Fruit fly (Drosophila melanogaster): ENCODE results near the gene Usp12-46.

Gene Usp12-46

DNA sequence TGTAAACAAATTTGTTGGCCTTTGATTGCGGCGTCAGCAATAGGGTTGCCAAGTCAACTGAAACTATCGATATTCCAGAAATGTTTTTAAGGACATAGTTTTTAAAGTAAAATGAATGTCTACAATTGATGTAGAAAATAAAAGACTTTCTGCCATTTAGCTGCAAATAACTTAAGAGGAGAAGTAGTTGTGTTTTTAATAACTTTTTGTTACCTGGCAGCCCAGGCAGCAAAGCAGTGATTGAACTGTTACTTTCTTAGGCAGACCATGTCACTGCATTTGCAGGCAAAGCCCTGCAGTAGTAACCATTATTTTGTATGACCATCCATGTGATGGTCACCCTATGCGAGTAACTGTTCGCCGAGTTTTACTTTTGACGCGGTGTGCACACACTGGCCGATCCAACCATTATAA, at the start of gene Usp12-46, which contains the start of the genes rumi and CG7029:
TSS of gene Usp12-46 (plus strand) at position 368 of the 414 bp plus-strand sequence.
TSS of gene rumi (minus strand) at position 64 of the 414 bp plus-strand sequence.
TSS of gene CG7029 (plus strand) at position 368 of the 414 bp plus-strand sequence.
- TF ChIP-seq CG12605 (GFP tag; IDR thresholded peaks at IDR 0.05) (peak; percentile 56), D1 (tag; optimal IDR thresholded peaks at IDR 0.05) (no peak), CG32121 (GFP tag; IDR thresholded peaks at IDR 0.05) (peak; percentile 73; the same call in 1 of the 2 replicates), gl (tag; optimal IDR thresholded peaks at IDR 0.05) (peak; percentile 32), CG8159 (tag; optimal IDR thresholded peaks at IDR 0.05) (peak; percentile 79), CG13204 (GFP tag; optimal IDR thresholded peaks at IDR 0.05) (no peak), Pif1A (GFP tag; optimal IDR thresholded peaks at IDR 0.05) (no peak), CG9948 (tag; optimal IDR thresholded peaks at IDR 0.05) (peak; percentile 57), CG8301 (tag; optimal IDR thresholded peaks at IDR 0.05) (peak; percentile 70), EcR (GFP tag; optimal IDR thresholded peaks at IDR 0.05) (no peak), Ets98B (GFP tag; IDR thresholded peaks at IDR 0.05) (peak; percentile 81), Pif1B (GFP tag; optimal IDR thresholded peaks at IDR 0.05) (no peak), CG15710 (tag; optimal IDR thresholded peaks at IDR 0.05) (peak; percentile 79), rn (GFP tag; IDR thresholded peaks at IDR 0.05) (peak; percentile 31; the same call in 1 of the 2 replicates), CG4496 (GFP tag; IDR thresholded peaks at IDR 0.05) (peak; percentile 89), CG10348 (GFP tag; IDR thresholded peaks at IDR 0.05) (0 out of 2 replicates have a peak, but pooled peaks have one; percentile 17), fd96Ca (GFP tag; IDR thresholded peaks at IDR 0.05) (peak; percentile 78), CG34367 (tag; optimal IDR thresholded peaks at IDR 0.05) (peak; percentile 73), CG14655 (GFP tag; optimal IDR thresholded peaks at IDR 0.05) (no peak), CG17806 (tag; optimal IDR thresholded peaks at IDR 0.05) (peak; percentile 76), Snoo (tag; optimal IDR thresholded peaks at IDR 0.05) (peak; percentile 74)

DNA sequence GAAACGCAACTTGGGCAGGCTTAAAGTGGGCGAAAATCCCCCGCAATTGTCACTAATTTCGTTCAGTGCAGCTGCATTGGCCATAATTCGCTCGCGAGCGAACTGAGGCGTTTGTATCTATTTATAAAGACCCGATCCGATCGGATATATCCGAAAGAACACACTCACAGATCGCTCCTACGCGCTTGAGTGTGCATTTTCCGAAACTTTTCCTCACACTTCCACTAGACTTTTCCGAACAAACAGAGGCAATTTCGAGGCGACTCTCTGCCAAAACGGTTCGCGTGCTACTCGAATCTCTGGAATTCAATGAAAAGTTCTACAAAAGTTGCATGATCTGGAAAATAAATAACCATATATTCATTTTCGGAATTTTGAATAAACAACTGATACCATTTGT, 48.9 kb upstream of the Usp12-46 start, which contains the start of the genes CG6972 and CCAP:
TSS of gene CG6972 (plus strand) at position 215 of the 400 bp plus-strand sequence.
TSS of gene CCAP (minus strand) at position 292 of the 400 bp plus-strand sequence.
- TF ChIP-seq CG32121 (GFP tag; IDR thresholded peaks at IDR 0.05): 0 out of 2 replicates have a peak, but pooled peaks have one; percentile 28
- TF ChIP-seq CG15710 (tag; optimal IDR thresholded peaks at IDR 0.05): no peak

DNA sequence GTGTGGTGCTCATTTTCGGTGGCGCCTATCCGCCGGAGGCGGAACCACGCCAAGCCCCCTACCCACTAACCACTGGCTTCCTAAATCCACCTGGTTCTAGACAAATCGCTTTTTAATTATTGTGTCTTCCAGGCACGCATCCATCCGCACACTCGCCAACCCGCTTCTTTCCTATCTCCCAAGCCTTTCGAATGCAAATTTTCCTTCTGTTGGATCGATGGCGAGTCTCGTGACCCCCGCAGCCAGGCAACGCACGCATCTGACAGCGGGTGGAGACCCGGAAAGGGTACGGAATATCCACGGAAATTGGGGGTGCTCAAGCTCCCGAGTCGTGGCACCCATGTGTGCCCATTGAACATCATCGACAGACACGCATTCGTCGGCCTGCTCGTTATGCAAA, 43.5 kb upstream of the Usp12-46 start, which contains the start of gene CG13842:
TSS of gene CG13842 (minus strand) at position 101 of the 400 bp plus-strand sequence.
- TF ChIP-seq EcR (GFP tag; optimal IDR thresholded peaks at IDR 0.05) (no peak), D1 (tag; optimal IDR thresholded peaks at IDR 0.05) (no peak), CG9948 (tag; optimal IDR thresholded peaks at IDR 0.05) (no peak), CG15710 (tag; optimal IDR thresholded peaks at IDR 0.05) (no peak), Ets98B (GFP tag; IDR thresholded peaks at IDR 0.05) (no peak), CG17806 (tag; optimal IDR thresholded peaks at IDR 0.05) (no peak), CG32121 (GFP tag; IDR thresholded peaks at IDR 0.05) (no peak), CG34367 (tag; optimal IDR thresholded peaks at IDR 0.05) (no peak), CG8159 (tag; optimal IDR thresholded peaks at IDR 0.05) (no peak), Pif1B (GFP tag; optimal IDR thresholded peaks at IDR 0.05) (no peak), fd96Ca (GFP tag; IDR thresholded peaks at IDR 0.05) (no peak), gl (tag; optimal IDR thresholded peaks at IDR 0.05) (no peak), CG4496 (GFP tag; IDR thresholded peaks at IDR 0.05) (no peak), CG13204 (GFP tag; optimal IDR thresholded peaks at IDR 0.05) (no peak), Pif1A (GFP tag; optimal IDR thresholded peaks at IDR 0.05) (no peak), CG14655 (GFP tag; optimal IDR thresholded peaks at IDR 0.05) (no peak), CG8301 (tag; optimal IDR thresholded peaks at IDR 0.05) (no peak), rn (GFP tag; IDR thresholded peaks at IDR 0.05) (no peak), Snoo (tag; optimal IDR thresholded peaks at IDR 0.05) (no peak)

DNA sequence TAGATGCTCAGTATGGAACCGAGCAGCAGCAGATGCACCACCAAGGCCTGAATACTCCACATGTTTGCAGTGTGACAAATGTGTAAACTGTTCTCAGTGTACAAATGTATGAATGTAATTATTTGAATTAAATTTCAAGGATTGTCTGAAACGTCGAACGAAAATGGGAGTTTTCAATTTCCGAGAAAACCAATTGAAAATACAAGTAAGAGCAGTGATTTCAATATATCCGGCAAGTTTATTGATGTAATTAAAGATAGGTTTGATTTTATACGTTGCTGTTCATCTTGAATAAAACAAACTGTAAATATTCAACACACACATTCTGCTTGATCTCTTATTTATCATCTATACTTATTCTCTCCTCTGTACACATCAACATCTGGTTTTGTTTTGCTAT, 40.0 kb upstream of the Usp12-46 start, which contains the start of gene CG4907:
TSS of gene CG4907 (minus strand) at position 101 of the 400 bp plus-strand sequence.
- no peak for TF ChIP-seq Snoo (tag; optimal IDR thresholded peaks at IDR 0.05)
- no peak for TF ChIP-seq fd96Ca (GFP tag; IDR thresholded peaks at IDR 0.05)
- no peak for TF ChIP-seq rn (GFP tag; IDR thresholded peaks at IDR 0.05)
- no peak for TF ChIP-seq CG15710 (tag; optimal IDR thresholded peaks at IDR 0.05)
- no peak for TF ChIP-seq CG13204 (GFP tag; optimal IDR thresholded peaks at IDR 0.05)
- TF ChIP-seq D1 (tag; optimal IDR thresholded peaks at IDR 0.05): no peak
- TF ChIP-seq CG34367 (tag; optimal IDR thresholded peaks at IDR 0.05): no peak

- no peak for TF ChIP-seq CG10348 (GFP tag; IDR thresholded peaks at IDR 0.05)
- TF ChIP-seq CG32121 (GFP tag; IDR thresholded peaks at IDR 0.05): no peak
- TF ChIP-seq Ets98B (GFP tag; IDR thresholded peaks at IDR 0.05): no peak
- TF ChIP-seq Pif1A (GFP tag; optimal IDR thresholded peaks at IDR 0.05): no peak
- no peak for TF ChIP-seq CG14655 (GFP tag; optimal IDR thresholded peaks at IDR 0.05)
- TF ChIP-seq EcR (GFP tag; optimal IDR thresholded peaks at IDR 0.05): no peak
- TF ChIP-seq Snoo (tag; optimal IDR thresholded peaks at IDR 0.05): no peak
These were observed 32.8 kb upstream of the Usp12-46 start for dm6 chr3R:22717863-22718262.

DNA sequence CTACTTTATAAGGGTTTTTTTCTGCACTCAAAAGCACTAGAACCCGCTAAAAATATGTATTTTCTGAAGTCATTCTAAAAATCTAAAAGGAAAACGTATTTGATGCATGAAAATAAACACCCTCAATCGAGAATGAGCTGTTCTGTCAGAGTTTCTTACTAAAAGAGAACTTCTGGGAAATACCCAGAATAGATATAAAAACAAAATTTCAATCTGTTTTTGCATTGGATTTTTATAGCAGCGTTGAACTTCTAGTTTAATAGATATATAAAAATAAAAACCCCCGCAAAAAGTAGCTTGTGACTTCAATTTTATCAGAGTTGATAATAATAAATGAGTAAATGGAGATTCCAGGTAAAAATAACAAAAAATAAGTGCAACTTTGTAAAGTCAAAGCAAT, 32.3 kb upstream of the Usp12-46 start:
- TF ChIP-seq CG13204 (GFP tag; optimal IDR thresholded peaks at IDR 0.05) (no peak), CG10348 (GFP tag; IDR thresholded peaks at IDR 0.05) (no peak), CG14655 (GFP tag; optimal IDR thresholded peaks at IDR 0.05) (no peak), CG34367 (tag; optimal IDR thresholded peaks at IDR 0.05) (no peak), CG9948 (tag; optimal IDR thresholded peaks at IDR 0.05) (no peak), CG17806 (tag; optimal IDR thresholded peaks at IDR 0.05) (no peak), rn (GFP tag; IDR thresholded peaks at IDR 0.05) (no peak), CG4496 (GFP tag; IDR thresholded peaks at IDR 0.05) (no peak), Snoo (tag; optimal IDR thresholded peaks at IDR 0.05) (no peak), fd96Ca (GFP tag; IDR thresholded peaks at IDR 0.05) (no peak)

Measured in whole organism, pupa.